Fruit fly (Drosophila melanogaster) whole organism, embryonic: ENCODE measurements around the gene CG12608.

ENCODE experiments used
- Bteb2 ChIP-seq: fragments of 200-800 bp; sonication (Bioruptor generic); optimal IDR thresholded peaks from 2 replicates; lab custom pipeline; 2016; ENCODE audit warnings: missing biosample characterization, missing genetic modification characterization
- CG1024 ChIP-seq: fragments of 200-800 bp; sonication (Bioruptor generic); IDR thresholded peaks from 2 replicates; pipeline ENCODE4 v1.3.6; 2022; ENCODE audit warnings: missing biosample characterization, missing genetic modification characterization
- CG10267 ChIP-seq: fragments of 200-800 bp; sonication (Bioruptor generic); optimal IDR thresholded peaks from 2 replicates; lab custom pipeline; 2018; ENCODE audit warnings: missing biosample characterization, mild to moderate bottlenecking, missing genetic modification characterization, moderate library complexity
- CG10321 ChIP-seq: fragments of 200-800 bp; sonication (Bioruptor generic); IDR thresholded peaks from 2 replicates; pipeline ENCODE4 v1.3.6; 2022; ENCODE audit warnings: missing biosample characterization, missing genetic modification characterization
- CG12155 ChIP-seq: fragments of 200-800 bp; sonication (Bioruptor generic); optimal IDR thresholded peaks from 3 replicates; lab custom pipeline; 2016; ENCODE audit warnings: missing biosample characterization, missing genetic modification characterization
- CG13123 ChIP-seq: fragments of 200-800 bp; sonication (Bioruptor generic); optimal IDR thresholded peaks from 2 replicates; lab custom pipeline; 2016; ENCODE audit warnings: missing biosample characterization, missing genetic modification characterization
- CG15479 ChIP-seq: fragments of 200-800 bp; sonication (Bioruptor generic); optimal IDR thresholded peaks from 3 replicates; lab custom pipeline; 2019; ENCODE audit warnings: missing biosample characterization, mild to moderate bottlenecking, missing genetic modification characterization, moderate library complexity
- CG15696 ChIP-seq: fragments of 200-800 bp; sonication (Bioruptor generic); optimal IDR thresholded peaks from 2 replicates; lab custom pipeline; 2019; ENCODE audit warnings: missing biosample characterization, mild to moderate bottlenecking, missing genetic modification characterization, moderate library complexity
- CG1647 ChIP-seq: fragments of 200-800 bp; sonication (Bioruptor generic); optimal IDR thresholded peaks from 3 replicates; lab custom pipeline; 2016; ENCODE audit warnings: missing biosample characterization, missing genetic modification characterization
- CG1792 ChIP-seq: fragments of 200-800 bp; sonication (Bioruptor generic); optimal IDR thresholded peaks from 2 replicates; lab custom pipeline; 2016; ENCODE audit warnings: missing biosample characterization, missing genetic modification characterization
- CG18011 ChIP-seq: fragments of 200-800 bp; sonication (Bioruptor generic); optimal IDR thresholded peaks from 2 replicates; lab custom pipeline; 2017; ENCODE audit warnings: missing biosample characterization, missing genetic modification characterization, mild to moderate bottlenecking, moderate library complexity, missing genotype
- CG18262 ChIP-seq: fragments of 200-800 bp; optimal IDR thresholded peaks from 3 replicates; lab custom pipeline; 2019; ENCODE audit warnings: missing biosample characterization, mild to moderate bottlenecking, missing genetic modification characterization, moderate library complexity
- CG2120 ChIP-seq: fragments of 200-800 bp; sonication (Bioruptor generic); optimal IDR thresholded peaks from 3 replicates; lab custom pipeline; 2016; ENCODE audit warnings: missing biosample characterization, missing genetic modification characterization
- CG3995 ChIP-seq: fragments of 200-800 bp; sonication (Bioruptor generic); optimal IDR thresholded peaks from 3 replicates; lab custom pipeline; 2016; ENCODE audit warnings: missing biosample characterization, missing genetic modification characterization
- CG4617 ChIP-seq: fragments of 200-800 bp; sonication (Bioruptor generic); optimal IDR thresholded peaks from 3 replicates; lab custom pipeline; 2016; ENCODE audit warnings: missing biosample characterization, missing genetic modification characterization, borderline replicate concordance
- CG6175 ChIP-seq: fragments of 200-800 bp; sonication (Bioruptor generic); IDR thresholded peaks from 3 replicates; pipeline ENCODE4 v1.3.6; 2022; ENCODE audit warnings: missing biosample characterization, missing genetic modification characterization
- CG8290 ChIP-seq, 3 experiments: fragments of 200-800 bp; sonication (Bioruptor generic); optimal IDR thresholded peaks; 2 replicates each; lab custom pipeline; 2016 to 2019; ENCODE audit warnings: missing biosample characterization in 3 of 3, missing genetic modification characterization in 3 of 3, mild to moderate bottlenecking in 2 of 3, moderate library complexity in 1 of 3
- CG9727 ChIP-seq: fragments of 200-800 bp; sonication (Bioruptor generic); optimal IDR thresholded peaks from 3 replicates; lab custom pipeline; 2017; ENCODE audit warnings: missing biosample characterization, mild to moderate bottlenecking, missing genetic modification characterization
- Camta ChIP-seq: fragments of 200-800 bp; sonication (Bioruptor generic); optimal IDR thresholded peaks from 2 replicates; lab custom pipeline; 2016; ENCODE audit warnings: missing biosample characterization, missing genetic modification characterization
- Dad ChIP-seq: fragments of 200-800 bp; sonication (Bioruptor generic); optimal IDR thresholded peaks from 3 replicates; lab custom pipeline; 2016; ENCODE audit warnings: missing biosample characterization, missing genetic modification characterization
- Dip3 ChIP-seq: fragments of 200-800 bp; sonication (Bioruptor generic); optimal IDR thresholded peaks from 3 replicates; lab custom pipeline; 2016; ENCODE audit warnings: missing biosample characterization, missing genetic modification characterization
- Ets97D ChIP-seq: fragments of 200-800 bp; sonication (Bioruptor generic); optimal IDR thresholded peaks from 3 replicates; lab custom pipeline; 2016; ENCODE audit warnings: missing biosample characterization, missing genetic modification characterization
- MESR4 ChIP-seq: fragments of 200-800 bp; sonication (Bioruptor generic); optimal IDR thresholded peaks from 2 replicates; lab custom pipeline; 2018; ENCODE audit warnings: missing biosample characterization, mild to moderate bottlenecking, missing genetic modification characterization, moderate library complexity
- Med ChIP-seq: fragments of 200-800 bp; sonication (Bioruptor generic); peaks from one replicate; lab custom pipeline; 2016; ENCODE audit warnings: missing biosample characterization, missing genetic modification characterization, mild to moderate bottlenecking, inconsistent platforms, moderate library complexity
- Mes4 ChIP-seq: fragments of 200-800 bp; sonication (Bioruptor generic); optimal IDR thresholded peaks from 2 replicates; lab custom pipeline; 2016; ENCODE audit warnings: missing biosample characterization, missing genetic modification characterization
- Mrtf ChIP-seq: fragments of 200-800 bp; sonication (Bioruptor generic); IDR thresholded peaks from 3 replicates; pipeline ENCODE4 v1.3.6; 2022; ENCODE audit warnings: missing biosample characterization, missing genetic modification characterization
- Pdp1 ChIP-seq, 2 experiments: fragments of 200-800 bp; sonication (Bioruptor generic); optimal IDR thresholded peaks; 3 replicates each; lab custom pipeline; 2016; ENCODE audit warnings: missing biosample characterization in 2 of 2, missing genetic modification characterization in 2 of 2, mild to moderate bottlenecking in 1 of 2, moderate library complexity in 1 of 2
- Poxn ChIP-seq: fragments of 200-800 bp; sonication (Bioruptor generic); IDR thresholded peaks from 2 replicates; pipeline ENCODE4 v1.3.6; 2022; ENCODE audit warnings: missing biosample characterization, missing genetic modification characterization
- Rfx ChIP-seq: fragments of 200-800 bp; sonication (Bioruptor generic); IDR thresholded peaks from 2 replicates; pipeline ENCODE4 v1.3.6; 2022; ENCODE audit warnings: missing biosample characterization, missing genetic modification characterization
- Scr ChIP-seq: fragments of 200-800 bp; sonication (Bioruptor generic); IDR thresholded peaks from 2 replicates; pipeline ENCODE4 v1.3.6; 2022; ENCODE audit warnings: missing biosample characterization, missing genetic modification characterization; ENCODE audit not compliant: partially characterized antibody
- Sin3A ChIP-seq: fragments of >200 bp; optimal IDR thresholded peaks from 2 replicates; lab custom pipeline; 2018
- ac ChIP-seq: fragments of 200-800 bp; sonication (Bioruptor generic); optimal IDR thresholded peaks from 3 replicates; lab custom pipeline; 2017; ENCODE audit warnings: missing biosample characterization, mild to moderate bottlenecking, missing genetic modification characterization
- al ChIP-seq: fragments of 200-800 bp; sonication (Bioruptor generic); IDR thresholded peaks from 2 replicates; pipeline ENCODE4 v1.3.6; 2022; ENCODE audit warnings: missing biosample characterization, missing genetic modification characterization
- crol ChIP-seq: fragments of 200-800 bp; sonication (Bioruptor generic); IDR thresholded peaks from 2 replicates; pipeline ENCODE4 v1.3.6; 2022; ENCODE audit warnings: missing biosample characterization, missing genetic modification characterization
- gce ChIP-seq: fragments of 200-800 bp; sonication (Bioruptor generic); IDR thresholded peaks from 3 replicates; pipeline ENCODE4 v1.3.6; 2022; ENCODE audit warnings: missing biosample characterization, missing genetic modification characterization
- gfzf ChIP-seq: fragments of 200-800 bp; sonication (Bioruptor generic); optimal IDR thresholded peaks from 2 replicates; lab custom pipeline; 2016; ENCODE audit warnings: missing biosample characterization, mild to moderate bottlenecking, missing genetic modification characterization, moderate library complexity
- grau ChIP-seq: fragments of 200-800 bp; optimal IDR thresholded peaks from 3 replicates; lab custom pipeline; 2019; ENCODE audit warnings: missing biosample characterization, mild to moderate bottlenecking, missing genetic modification characterization, moderate library complexity
- hbn ChIP-seq: fragments of 200-800 bp; sonication (Bioruptor generic); IDR thresholded peaks from 2 replicates; pipeline ENCODE4 v1.3.6; 2022; ENCODE audit warnings: missing biosample characterization, missing genetic modification characterization; ENCODE audit not compliant: partially characterized antibody
- nmo ChIP-seq: fragments of 200-800 bp; sonication (Bioruptor generic); optimal IDR thresholded peaks from 2 replicates; lab custom pipeline; 2018; ENCODE audit warnings: missing biosample characterization, mild to moderate bottlenecking, missing genetic modification characterization, moderate library complexity
- psq ChIP-seq: fragments of 200-800 bp; sonication (Bioruptor generic); optimal IDR thresholded peaks from 2 replicates; lab custom pipeline; 2017; ENCODE audit warnings: missing biosample characterization, missing genetic modification characterization
- sc ChIP-seq, 3 experiments: fragments of >200 bp in 2 of 3; fragments of 200-800 bp in 1 of 3; sonication (Bioruptor generic) in 1 of 3; optimal IDR thresholded peaks; 2 replicates in 2 of 3; 3 replicates in 1 of 3; lab custom pipeline; 2017; ENCODE audit warnings: mild to moderate bottlenecking in 1 of 3, missing biosample characterization in 1 of 3, missing genetic modification characterization in 1 of 3, missing genetic modification reagents in 1 of 3
- sqz ChIP-seq: fragments of 200-800 bp; sonication (Bioruptor generic); optimal IDR thresholded peaks from 3 replicates; lab custom pipeline; 2018; ENCODE audit warnings: missing biosample characterization, mild to moderate bottlenecking, missing genetic modification characterization
- stc ChIP-seq: fragments of 200-800 bp; sonication (Bioruptor generic); IDR thresholded peaks from 2 replicates; pipeline ENCODE4 v1.3.6; 2022; ENCODE audit warnings: missing biosample characterization, missing genetic modification characterization
- tap ChIP-seq: fragments of 200-800 bp; optimal IDR thresholded peaks from 3 replicates; lab custom pipeline; 2019; ENCODE audit warnings: missing biosample characterization, mild to moderate bottlenecking, missing genetic modification characterization, moderate library complexity
- tio ChIP-seq: fragments of 200-800 bp; sonication (Bioruptor generic); optimal IDR thresholded peaks from 2 replicates; lab custom pipeline; 2017; ENCODE audit warnings: missing biosample characterization, missing genetic modification characterization, inconsistent platforms
- twi ChIP-seq: fragments of 200-800 bp; optimal IDR thresholded peaks from 2 replicates; lab custom pipeline; 2019; ENCODE audit warnings: missing biosample characterization, mild to moderate bottlenecking, missing genetic modification characterization, moderate library complexity
- wor ChIP-seq: fragments of 200-800 bp; sonication (Bioruptor generic); IDR thresholded peaks from 2 replicates; pipeline ENCODE4 v1.3.6; 2022; ENCODE audit warnings: missing biosample characterization, missing genetic modification characterization
- zf30C ChIP-seq: fragments of 200-800 bp; sonication (Bioruptor generic); optimal IDR thresholded peaks from 3 replicates; lab custom pipeline; 2018; ENCODE audit warnings: missing biosample characterization, mild to moderate bottlenecking, missing genetic modification characterization

The CG12608 gene

dm6 chrX:15319699-15320482 lies 24.5 kb downstream of the CG12608 start (continued):
- TF ChIP-seq sc (optimal IDR thresholded peaks at IDR 0.05; lab: Kevin White, UChicago) (no peak), sc (GFP tag; optimal IDR thresholded peaks at IDR 0.05; lab: Kevin White, UChicago) (no peak), Pdp1 (GFP tag; optimal IDR thresholded peaks at IDR 0.05; lab: Kevin White, UChicago) (peak in 1 of 2 experiments; percentile 26), MESR4 (GFP tag; lab: Kevin White, UChicago) (peak; percentile 24), Scr (peak; percentile 43), Rfx (GFP tag; lab: Robert Waterston, UW) (0 out of 2 replicates have a peak, but pooled peaks have one; percentile 19), CG15696 (no peak), Sin3A (lab: Kevin White, UChicago) (peak; percentile 73), hbn (GFP tag; lab: Robert Waterston, UW) (0 out of 2 replicates have a peak, but pooled peaks have one; percentile 18), grau (tag; lab: Kevin White, UChicago) (peak; percentile 6), CG8290 (GFP tag; optimal IDR thresholded peaks at IDR 0.05; lab: Kevin White, UChicago) (no peak), CG8290 (tag; optimal IDR thresholded peaks at IDR 0.05; lab: Kevin White, UChicago) (peak in 1 of 2 experiments; percentile 0), CG15479 (GFP tag; lab: Kevin White, UChicago) (peak; percentile 25), CG4617 (GFP tag; lab: Kevin White, UChicago) (peak; percentile 27), gfzf (peak; percentile 84), gce (GFP tag; lab: Robert Waterston, UW) (0 out of 3 replicates have a peak, but pooled peaks have one; percentile 29), CG9727 (GFP tag; lab: Kevin White, UChicago) (no peak), CG3995 (peak; percentile 77)

DNA sequence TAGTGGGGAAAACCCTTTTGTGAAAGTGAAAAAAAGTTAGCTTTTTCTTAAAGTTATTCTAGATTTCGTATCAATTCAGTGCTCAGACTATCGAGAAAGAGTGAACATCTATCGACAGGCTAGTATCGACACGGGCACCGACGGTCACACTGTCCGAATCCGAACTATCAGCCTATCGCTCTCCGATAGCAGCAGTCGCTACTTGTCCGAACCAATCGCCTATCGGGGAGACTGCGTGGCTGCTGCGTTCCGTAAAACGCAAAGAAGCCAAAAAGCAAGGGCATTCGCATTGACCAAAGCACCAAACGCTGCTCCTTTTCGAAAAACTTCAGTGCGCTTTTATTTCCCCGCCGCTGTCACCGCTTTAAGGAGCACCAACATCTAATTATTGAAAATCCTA lies 25.1 kb downstream of the CG12608 start, which contains the start of gene Top1:
Gene Top1 (plus strand): TSS at position 190 of the 400 bp plus-strand sequence.
- no peak for TF ChIP-seq sqz (GFP tag; lab: Kevin White, UChicago)
- peak; percentile 58 for TF ChIP-seq Dad (GFP tag; lab: Kevin White, UChicago)
- no peak for TF ChIP-seq CG18011 (GFP tag; lab: Kevin White, UChicago)
- peak; percentile 46 for TF ChIP-seq CG2120 (GFP tag; lab: Kevin White, UChicago)
- peak; percentile 86 for TF ChIP-seq Med (GFP tag; lab: Kevin White, UChicago)
- TF ChIP-seq psq (GFP tag; lab: Kevin White, UChicago) = no peak
- no peak for TF ChIP-seq Camta (GFP tag; lab: Kevin White, UChicago)
- no peak for TF ChIP-seq tap (tag; lab: Kevin White, UChicago)
- no peak for TF ChIP-seq wor (GFP tag; lab: Robert Waterston, UW)
- no peak for TF ChIP-seq CG1647 (GFP tag; lab: Kevin White, UChicago)
- no peak for TF ChIP-seq Poxn (GFP tag; lab: Robert Waterston, UW)
- no peak for TF ChIP-seq zf30C
- TF ChIP-seq Bteb2 = no peak
- no peak for TF ChIP-seq Mes4 (GFP tag; lab: Kevin White, UChicago)
- no peak for TF ChIP-seq CG1792 (GFP tag; lab: Kevin White, UChicago)
- TF ChIP-seq CG6175 (GFP tag; lab: Robert Waterston, UW) = no peak
- TF ChIP-seq al (GFP tag; lab: Robert Waterston, UW) = peak; percentile 21; the same call in 1 of the 2 replicates
- no peak for TF ChIP-seq Mrtf (GFP tag; lab: Robert Waterston, UW)
- no peak for TF ChIP-seq ac (GFP tag; lab: Kevin White, UChicago)
- TF ChIP-seq CG10321 (GFP tag; lab: Robert Waterston, UW) = no peak
- peak; percentile 43 for TF ChIP-seq nmo
- TF ChIP-seq stc (GFP tag; lab: Robert Waterston, UW) = no peak
- no peak for TF ChIP-seq tio (GFP tag; lab: Kevin White, UChicago)
- peak in 1 of 2 experiments; percentile 20 for TF ChIP-seq Pdp1 (GFP tag; optimal IDR thresholded peaks at IDR 0.05; lab: Kevin White, UChicago)
- no peak for TF ChIP-seq crol (GFP tag; lab: Robert Waterston, UW)
- TF ChIP-seq CG10267 (tag; lab: Kevin White, UChicago) = peak; percentile 25
- TF ChIP-seq CG18262 (tag; lab: Kevin White, UChicago) = no peak
- TF ChIP-seq Ets97D = peak; percentile 84
- TF ChIP-seq CG13123 (GFP tag; lab: Kevin White, UChicago) = no peak
- TF ChIP-seq twi (tag; lab: Kevin White, UChicago) = no peak
- no peak for TF ChIP-seq CG1024
- peak; percentile 6 for TF ChIP-seq Dip3 (GFP tag; lab: Kevin White, UChicago)
- peak; percentile 26 for TF ChIP-seq CG12155 (GFP tag; lab: Kevin White, UChicago)
